Worm (Caenorhabditis elegans) whole organism, L3 larva: ENCODE results near the gene ubc-15.

ENCODE experiments used
- R02D3.7 ChIP-seq: fragments of 150-350 bp; optimal IDR thresholded peaks from 2 replicates; lab custom pipeline; 2014; ENCODE audit warnings: missing biosample characterization, missing genetic modification characterization
- ZK546.5 ChIP-seq: sonication (generic microtip); optimal IDR thresholded peaks from 2 replicates; lab custom pipeline; 2017; ENCODE audit warnings: missing biosample characterization, missing genetic modification characterization
- aly-2 ChIP-seq: fragments of 150-350 bp; optimal IDR thresholded peaks from 2 replicates; lab custom pipeline; 2014; ENCODE audit warnings: missing biosample characterization, missing genetic modification characterization
- ama-1 ChIP-seq: fragments of 150-350 bp; optimal IDR thresholded peaks from 2 replicates; lab custom pipeline; 2018
- ceh-28 ChIP-seq: fragments of 150-350 bp; optimal IDR thresholded peaks from 2 replicates; lab custom pipeline; 2014; ENCODE audit warnings: missing biosample characterization, missing genetic modification reagents, missing genetic modification characterization
- ceh-82 ChIP-seq: fragments of 150-350 bp; optimal IDR thresholded peaks from 2 replicates; lab custom pipeline; 2014; ENCODE audit warnings: missing biosample characterization, missing genetic modification characterization
- ceh-9 ChIP-seq: sonication (generic microtip); optimal IDR thresholded peaks from 2 replicates; lab custom pipeline; 2018; ENCODE audit warnings: missing biosample characterization, missing genetic modification characterization
- daf-12 ChIP-seq: fragments of 150-350 bp; optimal IDR thresholded peaks from 2 replicates; lab custom pipeline; 2014; ENCODE audit warnings: missing biosample characterization, missing genetic modification reagents, missing genetic modification characterization
- elt-1 ChIP-seq: fragments of 150-350 bp; optimal IDR thresholded peaks from 2 replicates; lab custom pipeline; 2014; ENCODE audit warnings: missing biosample characterization, missing genetic modification characterization
- elt-2 ChIP-seq: sonication (generic microtip); optimal IDR thresholded peaks from 2 replicates; lab custom pipeline; 2016; ENCODE audit warnings: missing genetic modification reagents, mild to moderate bottlenecking, missing genetic modification characterization, missing compliant biosample characterization
- elt-3 ChIP-seq, 3 experiments: fragments of 150-350 bp in 1 of 3; sonication (generic microtip) in 2 of 3; optimal IDR thresholded peaks; 2 replicates in 2 of 3; 4 replicates in 1 of 3; lab custom pipeline; 2014 to 2017; ENCODE audit warnings: missing biosample characterization in 3 of 3, missing genetic modification characterization in 3 of 3
- eor-1 ChIP-seq, 2 experiments: fragments of 150-350 bp; optimal IDR thresholded peaks; 2 replicates each; lab custom pipeline; 2014 to 2018; ENCODE audit warnings: missing biosample characterization in 2 of 2, missing genetic modification characterization in 2 of 2
- fkh-10 ChIP-seq: sonication (generic microtip); optimal IDR thresholded peaks from 2 replicates; lab custom pipeline; 2017; ENCODE audit warnings: missing biosample characterization, missing genetic modification reagents, missing genetic modification characterization
- fkh-2 ChIP-seq: fragments of 150-350 bp; optimal IDR thresholded peaks from 2 replicates; lab custom pipeline; 2014; ENCODE audit warnings: missing biosample characterization, missing genetic modification reagents, missing genetic modification characterization
- fos-1 ChIP-seq: fragments of 150-350 bp; optimal IDR thresholded peaks from 2 replicates; lab custom pipeline; 2014; ENCODE audit warnings: missing biosample characterization, missing genetic modification characterization
- jun-1 ChIP-seq: fragments of 150-350 bp; optimal IDR thresholded peaks from 2 replicates; lab custom pipeline; 2014; ENCODE audit warnings: missing biosample characterization, missing genetic modification reagents, missing genetic modification characterization
- lsy-12 ChIP-seq: sonication (generic microtip); optimal IDR thresholded peaks from 2 replicates; lab custom pipeline; 2016; ENCODE audit warnings: mild to moderate bottlenecking, missing genetic modification characterization, missing compliant biosample characterization
- mml-1 ChIP-seq: fragments of 150-350 bp; sonication (generic microtip); optimal IDR thresholded peaks from 3 replicates; lab custom pipeline; 2014; ENCODE audit warnings: missing biosample characterization, missing genetic modification characterization
- nfya-1 ChIP-seq: sonication (generic microtip); optimal IDR thresholded peaks from 2 replicates; lab custom pipeline; 2017; ENCODE audit warnings: missing genetic modification characterization, mild to moderate bottlenecking, missing compliant biosample characterization, antibody characterized with exemption, moderate library complexity; ENCODE audit not compliant: insufficient read depth
- nhr-23 ChIP-seq: fragments of 150-350 bp; optimal IDR thresholded peaks from 2 replicates; lab custom pipeline; 2014; ENCODE audit warnings: missing biosample characterization, missing genetic modification reagents, missing genetic modification characterization
- nhr-237 ChIP-seq: fragments of 150-350 bp; optimal IDR thresholded peaks from 2 replicates; lab custom pipeline; 2014; ENCODE audit warnings: missing biosample characterization, missing genetic modification characterization
- nhr-25 ChIP-seq: sonication (generic microtip); optimal IDR thresholded peaks from 2 replicates; lab custom pipeline; 2017; ENCODE audit warnings: missing biosample characterization, missing genetic modification characterization
- nhr-28 ChIP-seq: fragments of 150-350 bp; optimal IDR thresholded peaks from 2 replicates; lab custom pipeline; 2014; ENCODE audit warnings: missing biosample characterization, missing genetic modification characterization
- nhr-43 ChIP-seq: sonication (generic microtip); optimal IDR thresholded peaks from 2 replicates; lab custom pipeline; 2016; ENCODE audit warnings: mild to moderate bottlenecking, missing genetic modification characterization, missing compliant biosample characterization; ENCODE audit not compliant: poor library complexity, severe bottlenecking
- nhr-67 ChIP-seq: fragments of 150-350 bp; optimal IDR thresholded peaks from 2 replicates; lab custom pipeline; 2014; ENCODE audit warnings: missing biosample characterization, missing genetic modification characterization
- nhr-76 ChIP-seq: fragments of 150-350 bp; sonication (generic microtip); optimal IDR thresholded peaks from 5 replicates; lab custom pipeline; 2014; ENCODE audit warnings: missing biosample characterization, missing genetic modification characterization
- pqm-1 ChIP-seq: fragments of 150-350 bp; optimal IDR thresholded peaks from 2 replicates; lab custom pipeline; 2017; ENCODE audit warnings: missing biosample characterization, missing genetic modification characterization, inconsistent platforms
- sea-2 ChIP-seq: fragments of 150-350 bp; sonication (generic microtip); optimal IDR thresholded peaks from 4 replicates; lab custom pipeline; 2014; ENCODE audit warnings: missing biosample characterization, missing genetic modification reagents, missing genetic modification characterization
- tbx-2 ChIP-seq: sonication (generic microtip); optimal IDR thresholded peaks from 2 replicates; lab custom pipeline; 2016; ENCODE audit warnings: mild to moderate bottlenecking, missing genetic modification characterization, missing compliant biosample characterization
- unc-62 ChIP-seq: fragments of 150-350 bp; sonication (generic microtip); optimal IDR thresholded peaks from 4 replicates; lab custom pipeline; 2014; ENCODE audit warnings: missing biosample characterization, missing genetic modification reagents, missing genetic modification characterization
- zag-1 ChIP-seq: fragments of 150-350 bp; optimal IDR thresholded peaks from 2 replicates; lab custom pipeline; 2014; ENCODE audit warnings: missing biosample characterization, missing genetic modification characterization

ubc-15 gene

ce11 chrII:2871816-2872215 is 41.6 kb downstream of the ubc-15 start, which contains the start of gene Y110A2AL.10:
Gene Y110A2AL.10, minus strand, starts transcription at chrII:2871916.
- TF ChIP-seq nhr-67 (no peak), nhr-25 (tag; lab: Kevin White, UChicago) (no peak), zag-1 (tag; lab: Kevin White, UChicago) (no peak), fos-1 (tag; lab: Kevin White, UChicago) (no peak), nfya-1 (tag; lab: Kevin White, UChicago) (no peak)

ce11 chrII:2867701-2868100 is 45.7 kb downstream of the ubc-15 start, which contains the start of gene Y110A2AL.2:
Gene Y110A2AL.2, plus strand, starts transcription at chrII:2868001.
- no peak for TF ChIP-seq jun-1 (tag; lab: Kevin White, UChicago)
- TF ChIP-seq nhr-237 (tag; lab: Kevin White, UChicago), result no peak
- TF ChIP-seq elt-2, result no peak
- no peak for TF ChIP-seq aly-2 (tag; lab: Kevin White, UChicago)
- TF ChIP-seq daf-12 (tag; lab: Kevin White, UChicago), result no peak
- TF ChIP-seq sea-2 (GFP tag; lab: Kevin White, UChicago), result no peak
- TF ChIP-seq unc-62 (GFP tag; lab: Kevin White, UChicago), result no peak

- TF ChIP-seq ZK546.5 (tag; lab: Kevin White, UChicago) (no peak), ceh-9 (tag; lab: Kevin White, UChicago) (no peak), mml-1 (tag; lab: Kevin White, UChicago) (no peak), pqm-1 (no peak), fkh-2 (tag; lab: Kevin White, UChicago) (no peak), daf-12 (tag; lab: Kevin White, UChicago) (no peak), R02D3.7 (no peak), nhr-67 (no peak), nhr-76 (tag; lab: Kevin White, UChicago) (no peak), elt-1 (no peak), ceh-82 (tag; lab: Kevin White, UChicago) (no peak), elt-3 (tag; optimal IDR thresholded peaks at IDR 0.05; lab: Kevin White, UChicago) (no peak), tbx-2 (tag; lab: Kevin White, UChicago) (no peak), nhr-43 (tag; lab: Kevin White, UChicago) (no peak), ama-1 (lab: Kevin White, UChicago) (no peak), fkh-10 (GFP tag; lab: Kevin White, UChicago) (no peak)
These were observed 46.8 kb downstream of the ubc-15 start, which contains the start of the genes Y110A2AL.9 and Y110A2AL.3 for ce11 chrII:2866541-2867124. Gene Y110A2AL.9, minus strand, starts transcription at chrII:2866641. Gene Y110A2AL.3, plus strand, starts transcription at chrII:2867074.

ce11 chrII:2865355-2865754 is 48.0 kb downstream of the ubc-15 start:
- TF ChIP-seq nhr-28 (tag; lab: Kevin White, UChicago), result no peak
- no peak for TF ChIP-seq ceh-82 (tag; lab: Kevin White, UChicago)
- no peak for TF ChIP-seq ceh-28
- TF ChIP-seq fkh-2 (tag; lab: Kevin White, UChicago), result no peak
- no peak for TF ChIP-seq daf-12 (tag; lab: Kevin White, UChicago)
- no peak for TF ChIP-seq fos-1 (tag; lab: Kevin White, UChicago)

ce11 chrII:2864229-2864628 is 49.2 kb downstream of the ubc-15 start, which contains the start of gene Y110A2AL.5:
Gene Y110A2AL.5, plus strand, starts transcription at chrII:2864529.
- TF ChIP-seq ama-1 (lab: Kevin White, UChicago) (no peak), ceh-82 (tag; lab: Kevin White, UChicago) (no peak), nhr-28 (tag; lab: Kevin White, UChicago) (no peak), lsy-12 (tag; lab: Kevin White, UChicago) (no peak), ZK546.5 (tag; lab: Kevin White, UChicago) (no peak), elt-1 (no peak), nhr-23 (tag; lab: Kevin White, UChicago) (no peak), eor-1 (tag; optimal IDR thresholded peaks at IDR 0.05; lab: Kevin White, UChicago) (no peak), jun-1 (tag; lab: Kevin White, UChicago) (no peak), nhr-43 (tag; lab: Kevin White, UChicago) (no peak), sea-2 (GFP tag; lab: Kevin White, UChicago) (no peak), daf-12 (tag; lab: Kevin White, UChicago) (no peak)
- TF ChIP-seq, all 47 proteins: peak for 0
